Fruit fly (Drosophila melanogaster) whole organism, embryonic: ENCODE results near the gene CG33643.

Experiments used
- BtbVII ChIP-seq: fragments of 200-800 bp; sonication (Bioruptor generic); optimal IDR thresholded peaks from 3 replicates; lab custom pipeline; 2017; ENCODE audit warnings: missing biosample characterization, mild to moderate bottlenecking, missing genetic modification characterization
- Bteb2 ChIP-seq: fragments of 200-800 bp; sonication (Bioruptor generic); optimal IDR thresholded peaks from 2 replicates; lab custom pipeline; 2016; ENCODE audit warnings: missing biosample characterization, missing genetic modification characterization
- CG10979 ChIP-seq: fragments of 200-800 bp; sonication (Bioruptor generic); optimal IDR thresholded peaks from 2 replicates; lab custom pipeline; 2018; ENCODE audit warnings: missing biosample characterization, mild to moderate bottlenecking, missing genetic modification characterization, moderate library complexity
- CG11456 ChIP-seq: fragments of 200-800 bp; sonication (Bioruptor generic); IDR thresholded peaks from 3 replicates; pipeline ENCODE4 v1.3.6; 2022; ENCODE audit warnings: missing biosample characterization, missing genetic modification characterization
- CG12071 ChIP-seq: fragments of 200-800 bp; sonication (Bioruptor generic); optimal IDR thresholded peaks from 3 replicates; lab custom pipeline; 2018; ENCODE audit warnings: missing biosample characterization, mild to moderate bottlenecking, missing genetic modification characterization
- CG12744 ChIP-seq: fragments of 200-800 bp; sonication (Bioruptor generic); optimal IDR thresholded peaks from 2 replicates; lab custom pipeline; 2016; ENCODE audit warnings: missing biosample characterization, missing genetic modification characterization
- CG15073 ChIP-seq: fragments of 200-800 bp; sonication (Bioruptor generic); optimal IDR thresholded peaks from 2 replicates; lab custom pipeline; 2016; ENCODE audit warnings: missing biosample characterization, missing genetic modification characterization
- CG16863 ChIP-seq: fragments of 200-800 bp; sonication (Bioruptor generic); optimal IDR thresholded peaks from 3 replicates; lab custom pipeline; 2016; ENCODE audit warnings: missing biosample characterization, missing genetic modification characterization
- CG17829 ChIP-seq: fragments of 200-800 bp; optimal IDR thresholded peaks from 2 replicates; lab custom pipeline; 2019; ENCODE audit warnings: missing biosample characterization, mild to moderate bottlenecking, missing genetic modification characterization, moderate library complexity
- CG18476 ChIP-seq: fragments of 200-800 bp; sonication (Bioruptor generic); optimal IDR thresholded peaks from 2 replicates; lab custom pipeline; 2016; ENCODE audit warnings: missing biosample characterization, mild to moderate bottlenecking, missing genetic modification characterization
- CG3065 ChIP-seq: fragments of 200-800 bp; sonication (Bioruptor generic); optimal IDR thresholded peaks from 2 replicates; lab custom pipeline; 2016; ENCODE audit warnings: missing biosample characterization, missing genetic modification characterization
- CG7745 ChIP-seq: fragments of 200-800 bp; sonication (Bioruptor generic); optimal IDR thresholded peaks from 2 replicates; lab custom pipeline; 2018; ENCODE audit warnings: missing biosample characterization, mild to moderate bottlenecking, missing genetic modification characterization, moderate library complexity
- CG8478 ChIP-seq: fragments of >200 bp; optimal IDR thresholded peaks from 2 replicates; lab custom pipeline; 2018
- CoRest ChIP-seq: fragments of 200-800 bp; sonication (Bioruptor generic); optimal IDR thresholded peaks from 3 replicates; lab custom pipeline; 2018; ENCODE audit warnings: missing biosample characterization, mild to moderate bottlenecking, missing genetic modification characterization, moderate library complexity
- CrebB ChIP-seq: fragments of 200-800 bp; sonication (Bioruptor generic); optimal IDR thresholded peaks from 3 replicates; lab custom pipeline; 2018; ENCODE audit warnings: missing biosample characterization, mild to moderate bottlenecking, missing genetic modification characterization
- Dad ChIP-seq: fragments of 200-800 bp; sonication (Bioruptor generic); optimal IDR thresholded peaks from 3 replicates; lab custom pipeline; 2016; ENCODE audit warnings: missing biosample characterization, missing genetic modification characterization
- HLH4C ChIP-seq: fragments of 200-800 bp; sonication (Bioruptor generic); IDR thresholded peaks from 3 replicates; pipeline ENCODE4 v1.3.6; 2022; ENCODE audit warnings: missing biosample characterization, missing genetic modification characterization; ENCODE audit not compliant: partially characterized antibody
- HmgD ChIP-seq: fragments of 200-800 bp; sonication (Bioruptor generic); optimal IDR thresholded peaks from 3 replicates; lab custom pipeline; 2016; ENCODE audit warnings: missing biosample characterization, missing genetic modification characterization
- HmgZ ChIP-seq: fragments of 200-800 bp; sonication (Bioruptor generic); optimal IDR thresholded peaks from 2 replicates; lab custom pipeline; 2018; ENCODE audit warnings: missing biosample characterization, mild to moderate bottlenecking, missing genetic modification characterization
- Lpt ChIP-seq: fragments of >200 bp; optimal IDR thresholded peaks from 2 replicates; lab custom pipeline; 2018; ENCODE audit warnings: missing biosample characterization, missing genetic modification characterization
- Med ChIP-seq: fragments of 200-800 bp; sonication (Bioruptor generic); peaks from one replicate; lab custom pipeline; 2016; ENCODE audit warnings: missing biosample characterization, missing genetic modification characterization, mild to moderate bottlenecking, inconsistent platforms, moderate library complexity
- Meics ChIP-seq: fragments of 200-800 bp; sonication (Bioruptor generic); optimal IDR thresholded peaks from 2 replicates; lab custom pipeline; 2017; ENCODE audit warnings: missing biosample characterization, mild to moderate bottlenecking, missing genetic modification characterization
- Neu2 ChIP-seq: fragments of 200-800 bp; sonication (Bioruptor generic); optimal IDR thresholded peaks from 3 replicates; lab custom pipeline; 2016; ENCODE audit warnings: missing biosample characterization, missing genetic modification characterization, borderline replicate concordance
- Optix ChIP-seq: fragments of 200-800 bp; sonication (Bioruptor generic); IDR thresholded peaks from 3 replicates; pipeline ENCODE4 v1.3.6; 2022; ENCODE audit warnings: missing biosample characterization, missing genetic modification characterization
- Xbp1 ChIP-seq: fragments of 200-800 bp; sonication (Bioruptor generic); optimal IDR thresholded peaks from 3 replicates; lab custom pipeline; 2016; ENCODE audit warnings: missing biosample characterization, mild to moderate bottlenecking, missing genetic modification characterization
- az2 ChIP-seq: fragments of 200-800 bp; sonication (Bioruptor generic); optimal IDR thresholded peaks from 3 replicates; lab custom pipeline; 2016; ENCODE audit warnings: missing biosample characterization, missing genetic modification characterization
- bcd ChIP-seq: fragments of 200-800 bp; sonication (Bioruptor generic); optimal IDR thresholded peaks from 2 replicates; lab custom pipeline; 2017; ENCODE audit warnings: missing biosample characterization, mild to moderate bottlenecking, missing genetic modification characterization
- bowl ChIP-seq: fragments of 200-800 bp; sonication (Bioruptor generic); IDR thresholded peaks from 2 replicates; pipeline ENCODE4 v1.3.6; 2022; ENCODE audit warnings: missing biosample characterization, missing genetic modification characterization
- chm ChIP-seq: fragments of 200-800 bp; sonication (Bioruptor generic); IDR thresholded peaks from 2 replicates; pipeline ENCODE4 v1.3.6; 2022; ENCODE audit warnings: missing biosample characterization, missing genetic modification characterization
- dmrt11E ChIP-seq: fragments of 200-800 bp; sonication (Bioruptor generic); optimal IDR thresholded peaks from 3 replicates; lab custom pipeline; 2018; ENCODE audit warnings: missing biosample characterization, mild to moderate bottlenecking, missing genetic modification characterization, moderate library complexity
- dpn ChIP-seq, 2 experiments: fragments of 200-800 bp; sonication (Bioruptor generic); optimal IDR thresholded peaks; 3 replicates each; lab custom pipeline; 2016; ENCODE audit warnings: missing biosample characterization in 2 of 2, missing genetic modification characterization in 2 of 2
- eve ChIP-seq, 2 experiments: fragments of >200 bp; optimal IDR thresholded peaks; 2 replicates each; lab custom pipeline; 2017; ENCODE audit warnings: missing biosample characterization in 2 of 2, missing genetic modification characterization in 2 of 2
- lab ChIP-seq: fragments of 200-800 bp; sonication (Bioruptor generic); optimal IDR thresholded peaks from 3 replicates; lab custom pipeline; 2017; ENCODE audit warnings: missing biosample characterization, missing genetic modification characterization, mild to moderate bottlenecking, moderate library complexity, missing genetic modification reagents
- lilli ChIP-seq: fragments of 200-800 bp; sonication (Bioruptor generic); optimal IDR thresholded peaks from 3 replicates; lab custom pipeline; 2016; ENCODE audit warnings: missing biosample characterization, missing genetic modification characterization
- lov ChIP-seq, 2 experiments: fragments of 200-800 bp in 1 of 2; fragments of >200 bp in 1 of 2; sonication (Bioruptor generic) in 1 of 2; IDR thresholded peaks in 1 of 2; optimal IDR thresholded peaks in 1 of 2; 2 replicates in 1 of 2; 3 replicates in 1 of 2; pipeline versions ENCODE4 v1.3.6 to Lab custom; 2017 to 2022; ENCODE audit warnings: missing biosample characterization in 1 of 2, missing genetic modification characterization in 1 of 2
- nom ChIP-seq: fragments of 200-800 bp; sonication (Bioruptor generic); optimal IDR thresholded peaks from 2 replicates; lab custom pipeline; 2017; ENCODE audit warnings: missing biosample characterization, missing genetic modification characterization, mild to moderate bottlenecking, moderate library complexity, missing genetic modification reagents
- pan ChIP-seq, 4 experiments: fragments of >200 bp in 3 of 4; fragments of 200-800 bp in 1 of 4; sonication (Bioruptor generic) in 1 of 4; optimal IDR thresholded peaks in 3 of 4; IDR thresholded peaks in 1 of 4; 2 replicates each; pipeline versions ENCODE4 v1.3.6 to Lab custom; 2017 to 2022; ENCODE audit warnings: missing biosample characterization in 2 of 4, missing genetic modification characterization in 2 of 4, mixed read lengths in 1 of 4
- pb ChIP-seq: fragments of 200-800 bp; sonication (Bioruptor generic); optimal IDR thresholded peaks from 3 replicates; lab custom pipeline; 2016; ENCODE audit warnings: missing biosample characterization, missing genetic modification characterization
- peb ChIP-seq: fragments of 200-800 bp; sonication (Bioruptor generic); IDR thresholded peaks from 2 replicates; pipeline ENCODE4 v1.3.6; 2022; ENCODE audit warnings: missing biosample characterization, missing genetic modification characterization
- prd ChIP-seq, 3 experiments: fragments of >200 bp in 2 of 3; fragments of 200-800 bp in 1 of 3; sonication (Bioruptor generic) in 1 of 3; optimal IDR thresholded peaks in 2 of 3; IDR thresholded peaks in 1 of 3; 2 replicates in 2 of 3; 3 replicates in 1 of 3; pipeline versions ENCODE4 v1.3.6 to Lab custom; 2017 to 2022; ENCODE audit warnings: missing biosample characterization in 1 of 3, missing genetic modification characterization in 1 of 3
- scrt ChIP-seq: fragments of 200-800 bp; sonication (Bioruptor generic); optimal IDR thresholded peaks from 2 replicates; lab custom pipeline; 2018; ENCODE audit warnings: missing biosample characterization, mild to moderate bottlenecking, missing genetic modification characterization, moderate library complexity
- shn ChIP-seq: fragments of 200-800 bp; sonication (Bioruptor generic); optimal IDR thresholded peaks from 3 replicates; lab custom pipeline; 2016; ENCODE audit warnings: missing biosample characterization, missing genetic modification characterization
- ssp ChIP-seq: fragments of 200-800 bp; sonication (Bioruptor generic); IDR thresholded peaks from 2 replicates; pipeline ENCODE4 v1.3.6; 2022; ENCODE audit warnings: missing biosample characterization, missing genetic modification characterization
- tgo ChIP-seq: fragments of 200-800 bp; sonication (Bioruptor generic); IDR thresholded peaks from 3 replicates; pipeline ENCODE4 v1.3.6; 2022; ENCODE audit warnings: missing biosample characterization, missing genetic modification characterization
- tin ChIP-seq: fragments of 200-800 bp; sonication (Bioruptor generic); optimal IDR thresholded peaks from 3 replicates; lab custom pipeline; 2016; ENCODE audit warnings: missing biosample characterization, missing genetic modification characterization
- tll ChIP-seq, 2 experiments: fragments of 200-800 bp in 1 of 2; fragments of >200 bp in 1 of 2; sonication (Bioruptor generic) in 1 of 2; optimal IDR thresholded peaks; 2 replicates each; lab custom pipeline; 2017 to 2019; ENCODE audit warnings: missing biosample characterization in 2 of 2, missing genetic modification characterization in 2 of 2, mild to moderate bottlenecking in 1 of 2, moderate library complexity in 1 of 2
- toy ChIP-seq: fragments of 200-800 bp; sonication (Bioruptor generic); IDR thresholded peaks from 2 replicates; pipeline ENCODE4 v1.3.6; 2022; ENCODE audit warnings: missing biosample characterization, missing genetic modification characterization

Gene CG33643

DNA sequence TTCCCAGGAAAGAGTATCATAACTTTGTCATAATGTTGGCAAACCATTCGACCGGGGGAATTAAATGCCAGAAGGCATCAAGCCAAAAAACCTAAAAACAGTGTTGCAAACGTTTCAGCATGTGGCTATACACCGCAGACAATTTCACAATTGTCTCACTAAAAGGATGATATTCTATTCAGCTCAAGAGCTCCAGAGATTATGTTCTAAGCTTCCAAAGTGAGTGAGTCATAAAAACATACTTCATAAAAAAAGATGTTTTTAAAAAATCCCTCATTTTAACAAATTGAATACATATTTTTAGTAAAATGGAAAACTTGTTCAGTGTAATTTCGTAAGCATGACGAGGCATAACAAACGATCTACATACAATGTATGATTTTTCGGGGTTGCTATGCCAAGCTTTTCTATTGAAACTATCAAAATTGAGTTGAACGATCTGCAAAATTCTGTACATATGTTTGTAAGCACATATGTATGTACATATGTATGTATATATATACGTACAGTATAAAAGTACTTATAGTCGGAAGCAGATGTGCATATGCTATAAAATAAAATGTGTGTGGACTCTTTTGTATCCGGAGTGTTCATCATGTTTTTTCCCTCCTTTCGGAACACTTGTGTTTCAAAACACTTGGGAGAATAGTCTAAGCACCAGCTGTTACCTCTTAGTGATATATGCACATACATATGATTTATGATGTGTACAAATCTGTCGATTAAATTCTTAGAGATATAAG is 15.8 kb upstream of the CG33643 start (continued):
- TF ChIP-seq lilli (GFP tag; lab: Kevin White, UChicago) (peak; percentile 65), HLH4C (GFP tag; lab: Robert Waterston, UW) (no peak), chm (GFP tag; lab: Robert Waterston, UW) (no peak), Neu2 (GFP tag; lab: Kevin White, UChicago) (no peak), Optix (GFP tag; lab: Robert Waterston, UW) (peak; percentile 48; the same call in 1 of the 3 replicates), tgo (GFP tag; lab: Robert Waterston, UW) (peak; percentile 60; the same call in 2 of the 3 replicates), ssp (no peak), lab (peak; percentile 82), CoRest (tag; lab: Kevin White, UChicago) (peak; percentile 55), CG18476 (GFP tag; lab: Kevin White, UChicago) (peak; percentile 76), dmrt11E (peak; percentile 1), scrt (peak; percentile 51), BtbVII (GFP tag; lab: Kevin White, UChicago) (peak; percentile 52), CG16863 (peak; percentile 44), pb (GFP tag; lab: Kevin White, UChicago) (peak; percentile 80), toy (GFP tag; lab: Robert Waterston, UW) (peak; percentile 51), CG10979 (peak; percentile 69), HmgZ (tag; lab: Kevin White, UChicago) (no peak), nom (GFP tag; lab: Kevin White, UChicago) (no peak), CG12744 (GFP tag; lab: Kevin White, UChicago) (peak; percentile 70), Xbp1 (GFP tag; lab: Kevin White, UChicago) (peak; percentile 88), shn (GFP tag; lab: Kevin White, UChicago) (peak; percentile 39), HmgD (GFP tag; lab: Kevin White, UChicago) (no peak), pan (optimal IDR thresholded peaks at IDR 0.05; lab: Kevin White, UChicago) (no peak), pan (GFP tag; optimal IDR thresholded peaks at IDR 0.05 in 1 of 2, IDR thresholded peaks at IDR 0.05 in 1 of 2) (peak in 1 of 2 experiments; percentile 86), CG8478 (lab: Kevin White, UChicago) (no peak), bcd (GFP tag; lab: Kevin White, UChicago) (peak; percentile 79), CG17829 (tag; lab: Kevin White, UChicago) (peak; percentile 78), bowl (peak; percentile 52; the same call in 1 of the 2 replicates), Meics (GFP tag; lab: Kevin White, UChicago) (peak; percentile 72), CG3065 (GFP tag; lab: Kevin White, UChicago) (no peak), Dad (GFP tag; lab: Kevin White, UChicago) (peak; percentile 78), CrebB (tag; lab: Kevin White, UChicago) (no peak), eve (GFP tag; optimal IDR thresholded peaks at IDR 0.05; lab: Kevin White, UChicago) (peak in 1 of 2 experiments; percentile 71), Lpt (no peak), prd (optimal IDR thresholded peaks at IDR 0.05; lab: Kevin White, UChicago) (no peak), prd (GFP tag; IDR thresholded peaks at IDR 0.05; lab: Robert Waterston, UW) (peak; percentile 87), CG7745 (no peak), Med (GFP tag; lab: Kevin White, UChicago) (peak; percentile 98), CG12071 (GFP tag; lab: Kevin White, UChicago) (peak; percentile 80), CG11456 (GFP tag; lab: Robert Waterston, UW) (peak; percentile 67), tll (GFP tag; optimal IDR thresholded peaks at IDR 0.05; lab: Kevin White, UChicago) (no peak), lov (optimal IDR thresholded peaks at IDR 0.05; lab: Kevin White, UChicago) (no peak), lov (GFP tag; IDR thresholded peaks at IDR 0.05; lab: Robert Waterston, UW) (peak; percentile 38; the same call in 1 of the 3 replicates), peb (GFP tag; lab: Robert Waterston, UW) (peak; percentile 59), az2 (GFP tag; lab: Kevin White, UChicago) (peak; percentile 78), tin (GFP tag; lab: Kevin White, UChicago) (peak; percentile 49), dpn (GFP tag; optimal IDR thresholded peaks at IDR 0.05; lab: Kevin White, UChicago) (peak; percentile 60 to 86), CG15073 (GFP tag; lab: Kevin White, UChicago) (no peak), Bteb2 (peak; percentile 50)
